Worm (Caenorhabditis elegans) whole organism, early embryonic: ENCODE measurements around the gene F40F8.11.

Experiments
- B0310.2 ChIP-seq: sonication (generic microtip); optimal IDR thresholded peaks from 2 replicates; lab custom pipeline; 2016; ENCODE audit warnings: mild to moderate bottlenecking, missing genetic modification characterization, missing compliant biosample characterization
- F13C5.2 ChIP-seq: sonication (generic microtip); optimal IDR thresholded peaks from 2 replicates; lab custom pipeline; 2017; ENCODE audit warnings: mild to moderate bottlenecking, missing genetic modification characterization, inconsistent platforms, missing compliant biosample characterization
- aly-1 ChIP-seq: sonication (generic microtip); optimal IDR thresholded peaks from 2 replicates; lab custom pipeline; 2016; ENCODE audit warnings: missing genetic modification characterization, missing compliant biosample characterization
- ama-1 ChIP-seq: fragments of 150-350 bp; optimal IDR thresholded peaks from 2 replicates; lab custom pipeline; 2014
- ceh-13 ChIP-seq: fragments of 200-800 bp; sonication (Bioruptor generic); optimal IDR thresholded peaks from 2 replicates; lab custom pipeline; 2018; ENCODE audit warnings: mild to moderate bottlenecking, missing genetic modification characterization, missing compliant biosample characterization
- ceh-36 ChIP-seq: sonication (generic microtip); optimal IDR thresholded peaks from 2 replicates; lab custom pipeline; 2016; ENCODE audit warnings: missing genetic modification characterization, inconsistent platforms, missing compliant biosample characterization
- ets-7 ChIP-seq: sonication (generic microtip); optimal IDR thresholded peaks from 2 replicates; lab custom pipeline; 2016; ENCODE audit warnings: missing genotype, missing genetic modification characterization, missing compliant biosample characterization
- flt-1 ChIP-seq: fragments of 200-800 bp; sonication (Bioruptor generic); IDR thresholded peaks from 2 replicates; pipeline ENCODE4 v1.3.6; 2022; ENCODE audit warnings: missing genetic modification characterization, missing compliant biosample characterization
- hmbx-1 ChIP-seq: sonication (generic microtip); optimal IDR thresholded peaks from 2 replicates; lab custom pipeline; 2016; ENCODE audit warnings: mild to moderate bottlenecking, missing genetic modification characterization, missing compliant biosample characterization
- hmg-4 ChIP-seq: fragments of 200-800 bp; sonication (Bioruptor generic); optimal IDR thresholded peaks from 2 replicates; lab custom pipeline; 2018; ENCODE audit warnings: mild to moderate bottlenecking, missing genetic modification characterization, missing compliant biosample characterization
- hnd-1 ChIP-seq: sonication (generic microtip); optimal IDR thresholded peaks from 2 replicates; lab custom pipeline; 2016; ENCODE audit warnings: missing genetic modification characterization, missing compliant biosample characterization
- pes-1 ChIP-seq: fragments of 200-800 bp; sonication (Bioruptor generic); IDR thresholded peaks from 2 replicates; pipeline ENCODE4 v1.3.6; 2022; ENCODE audit warnings: missing genetic modification reagents, missing genetic modification characterization, missing compliant biosample characterization
- scrt-1 ChIP-seq: fragments of 200-800 bp; sonication (Bioruptor generic); IDR thresholded peaks from 2 replicates; pipeline ENCODE4 v1.3.6; 2022; ENCODE audit warnings: missing genetic modification characterization, missing compliant biosample characterization
- sea-1 ChIP-seq: fragments of 200-800 bp; sonication (Bioruptor generic); conservative IDR thresholded peaks from 2 replicates; pipeline ENCODE4 v1.3.6; 2022; ENCODE audit warnings: missing genetic modification characterization, missing compliant biosample characterization
- tbx-11 ChIP-seq: fragments of 200-800 bp; sonication (Bioruptor generic); IDR thresholded peaks from 2 replicates; pipeline ENCODE4 v1.3.6; 2022; ENCODE audit warnings: missing genetic modification characterization, missing compliant biosample characterization
- tbx-37 ChIP-seq: fragments of 200-800 bp; sonication (Bioruptor generic); conservative IDR thresholded peaks from 2 replicates; pipeline ENCODE4 v1.3.6; 2022; ENCODE audit warnings: missing genetic modification reagents, missing genetic modification characterization, missing compliant biosample characterization
- tra-4 ChIP-seq: sonication (generic microtip); optimal IDR thresholded peaks from 2 replicates; lab custom pipeline; 2017; ENCODE audit warnings: missing genetic modification characterization, missing compliant biosample characterization

The F40F8.11 gene

DNA sequence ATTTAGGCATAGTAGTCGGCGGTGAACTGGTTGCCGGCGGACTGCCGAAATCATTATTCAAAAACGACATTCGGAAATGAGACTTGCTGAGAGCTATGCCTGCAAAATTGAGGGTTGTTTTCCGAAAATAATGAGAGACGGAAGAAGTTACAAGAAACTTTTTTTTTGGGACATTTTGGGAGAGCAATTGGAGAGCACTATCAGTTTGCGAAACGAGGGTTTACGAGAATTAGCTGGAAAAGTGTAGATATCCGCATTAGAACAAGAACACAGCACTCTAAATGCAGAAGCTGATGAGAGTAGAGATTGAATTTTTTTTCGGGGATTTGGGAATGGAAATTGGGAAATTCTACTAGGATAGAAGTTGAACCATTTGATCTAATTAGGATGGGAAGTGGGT is 20.1 kb upstream of the F40F8.11 start, which contains the start of gene pqm-1:
Gene pqm-1 (minus strand): TSS at position 101 of the 400 bp plus-strand sequence.
- TF ChIP-seq flt-1 (GFP tag; lab: Robert Waterston, UW): no peak

- no peak for TF ChIP-seq tra-4
- no peak for TF ChIP-seq ceh-36 (tag; lab: Kevin White, UChicago)
- TF ChIP-seq ceh-13 (GFP tag; lab: Kevin White, UChicago): no peak
- TF ChIP-seq B0310.2 (tag; lab: Kevin White, UChicago): no peak
- no peak for TF ChIP-seq hnd-1 (tag; lab: Kevin White, UChicago)
- TF ChIP-seq hmbx-1 (tag; lab: Kevin White, UChicago): no peak
- TF ChIP-seq F13C5.2: no peak
- TF ChIP-seq tbx-11 (GFP tag; lab: Robert Waterston, UW): no peak
- TF ChIP-seq pes-1 (GFP tag; lab: Robert Waterston, UW): no peak
- no peak for TF ChIP-seq hmg-4
- TF ChIP-seq sea-1 (GFP tag; lab: Robert Waterston, UW): no peak
- TF ChIP-seq ets-7 (tag; lab: Kevin White, UChicago): no peak
- no peak for TF ChIP-seq aly-1 (tag; lab: Kevin White, UChicago)
- no peak for TF ChIP-seq flt-1 (GFP tag; lab: Robert Waterston, UW)
- no peak for TF ChIP-seq scrt-1 (GFP tag; lab: Robert Waterston, UW)
- TF ChIP-seq tbx-37: no peak
- no peak for TF ChIP-seq ama-1 (lab: Kevin White, UChicago)
Observed at ce11 chrII:11150976-11151375, 18.6 kb upstream of the F40F8.11 start.

DNA sequence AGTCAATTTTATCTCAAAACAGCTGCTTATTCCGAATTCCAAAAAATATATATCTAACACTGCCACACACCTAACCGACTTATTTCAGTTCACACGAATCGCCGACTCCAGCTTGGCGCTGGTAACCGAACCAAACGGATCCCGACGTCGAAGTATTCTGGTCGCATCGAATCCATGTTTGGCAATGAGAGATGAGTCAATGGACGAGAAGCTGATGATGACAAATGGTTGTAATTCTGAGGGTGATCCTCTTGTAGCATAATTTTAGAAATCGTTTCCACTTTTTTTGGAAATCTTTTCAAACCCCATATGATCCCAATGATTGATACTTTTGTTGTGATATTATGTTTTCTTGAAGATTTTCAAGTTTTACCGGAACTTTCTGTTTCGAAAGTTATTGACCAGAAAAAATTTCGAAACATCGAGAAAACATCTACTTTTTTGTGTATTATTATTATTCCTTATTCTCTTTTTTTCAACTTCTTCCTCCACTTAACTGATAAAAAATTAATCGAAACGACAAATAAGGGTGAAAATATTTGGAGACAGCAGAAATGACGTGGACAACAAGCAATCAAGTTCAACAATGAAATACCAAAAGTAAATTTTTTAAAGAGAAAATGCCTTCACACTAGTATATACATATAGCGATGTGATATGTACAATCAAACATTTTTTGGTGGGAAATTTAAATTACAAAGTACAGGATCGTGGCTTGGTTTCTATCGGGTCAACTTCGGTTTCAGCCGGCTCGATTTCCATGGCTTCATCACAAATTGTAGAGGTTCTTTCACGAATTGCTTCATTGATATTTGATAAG is 17.7 kb upstream of the F40F8.11 start:
- TF ChIP-seq tra-4: no peak
- no peak for TF ChIP-seq flt-1 (GFP tag; lab: Robert Waterston, UW)
- TF ChIP-seq B0310.2 (tag; lab: Kevin White, UChicago): no peak
- no peak for TF ChIP-seq F13C5.2
- no peak for TF ChIP-seq sea-1 (GFP tag; lab: Robert Waterston, UW)
- TF ChIP-seq ama-1 (lab: Kevin White, UChicago): no peak
- TF ChIP-seq hnd-1 (tag; lab: Kevin White, UChicago): no peak
- TF ChIP-seq pes-1 (GFP tag; lab: Robert Waterston, UW): no peak
- TF ChIP-seq hmbx-1 (tag; lab: Kevin White, UChicago): no peak
- TF ChIP-seq aly-1 (tag; lab: Kevin White, UChicago): no peak
- no peak for TF ChIP-seq ets-7 (tag; lab: Kevin White, UChicago)
- no peak for TF ChIP-seq hmg-4
- TF ChIP-seq ceh-36 (tag; lab: Kevin White, UChicago): no peak
- no peak for TF ChIP-seq tbx-37
- no peak for TF ChIP-seq scrt-1 (GFP tag; lab: Robert Waterston, UW)
- TF ChIP-seq ceh-13 (GFP tag; lab: Kevin White, UChicago): no peak
- no peak for TF ChIP-seq tbx-11 (GFP tag; lab: Robert Waterston, UW)

- TF ChIP-seq B0310.2 (tag; lab: Kevin White, UChicago): no peak
Observed at ce11 chrII:11142571-11142970, 10.2 kb upstream of the F40F8.11 start, which contains the start of gene arrd-6. Gene arrd-6 (plus strand): TSS chrII:11142739.

ce11 chrII:11140140-11140539 is 7.8 kb upstream of the F40F8.11 start, which contains the start of gene F40F8.4:
Gene F40F8.4 (minus strand): TSS chrII:11140240.
- TF ChIP-seq tbx-37 (no peak), hmbx-1 (tag; lab: Kevin White, UChicago) (no peak), ceh-13 (GFP tag; lab: Kevin White, UChicago) (no peak), hmg-4 (no peak), ceh-36 (tag; lab: Kevin White, UChicago) (no peak), F13C5.2 (no peak), pes-1 (GFP tag; lab: Robert Waterston, UW) (no peak), ama-1 (lab: Kevin White, UChicago) (no peak), sea-1 (GFP tag; lab: Robert Waterston, UW) (no peak), hnd-1 (tag; lab: Kevin White, UChicago) (no peak), aly-1 (tag; lab: Kevin White, UChicago) (no peak), tra-4 (no peak), ets-7 (tag; lab: Kevin White, UChicago) (no peak), flt-1 (GFP tag; lab: Robert Waterston, UW) (no peak), scrt-1 (GFP tag; lab: Robert Waterston, UW) (no peak), B0310.2 (tag; lab: Kevin White, UChicago) (no peak), tbx-11 (GFP tag; lab: Robert Waterston, UW) (no peak)

- TF ChIP-seq flt-1 (GFP tag; lab: Robert Waterston, UW) (no peak), ama-1 (lab: Kevin White, UChicago) (no peak), tbx-37 (no peak), hnd-1 (tag; lab: Kevin White, UChicago) (no peak), F13C5.2 (no peak), sea-1 (GFP tag; lab: Robert Waterston, UW) (no peak), hmbx-1 (tag; lab: Kevin White, UChicago) (no peak), tra-4 (no peak), ets-7 (tag; lab: Kevin White, UChicago) (no peak), ceh-13 (GFP tag; lab: Kevin White, UChicago) (no peak), aly-1 (tag; lab: Kevin White, UChicago) (no peak), tbx-11 (GFP tag; lab: Robert Waterston, UW) (no peak), B0310.2 (tag; lab: Kevin White, UChicago) (no peak), pes-1 (GFP tag; lab: Robert Waterston, UW) (no peak), scrt-1 (GFP tag; lab: Robert Waterston, UW) (no peak), ceh-36 (tag; lab: Kevin White, UChicago) (no peak), hmg-4 (no peak)
Observed at ce11 chrII:11135773-11136172, 3.4 kb upstream of the F40F8.11 start.

ce11 chrII:11134828-11135227 is 2.4 kb upstream of the F40F8.11 start, which contains the start of gene F40F8.5:
Gene F40F8.5 (minus strand): TSS chrII:11134928.
- no peak for TF ChIP-seq ets-7 (tag; lab: Kevin White, UChicago)
- no peak for TF ChIP-seq flt-1 (GFP tag; lab: Robert Waterston, UW)
- no peak for TF ChIP-seq hmbx-1 (tag; lab: Kevin White, UChicago)
- no peak for TF ChIP-seq F13C5.2
- TF ChIP-seq tbx-37: no peak
- TF ChIP-seq hmg-4: no peak
- TF ChIP-seq tra-4: no peak
- no peak for TF ChIP-seq ama-1 (lab: Kevin White, UChicago)
- no peak for TF ChIP-seq hnd-1 (tag; lab: Kevin White, UChicago)
- no peak for TF ChIP-seq B0310.2 (tag; lab: Kevin White, UChicago)
- TF ChIP-seq pes-1 (GFP tag; lab: Robert Waterston, UW): no peak
- TF ChIP-seq scrt-1 (GFP tag; lab: Robert Waterston, UW): no peak
- TF ChIP-seq aly-1 (tag; lab: Kevin White, UChicago): no peak
- TF ChIP-seq ceh-36 (tag; lab: Kevin White, UChicago): no peak
- TF ChIP-seq tbx-11 (GFP tag; lab: Robert Waterston, UW): no peak
- TF ChIP-seq ceh-13 (GFP tag; lab: Kevin White, UChicago): no peak
- TF ChIP-seq sea-1 (GFP tag; lab: Robert Waterston, UW): no peak
